Fruit fly (Drosophila melanogaster): ENCODE data around the gene HP1D3csd.

The HP1D3csd gene

dm6 chrX:19179696-19180255 is 10.2 kb upstream of the HP1D3csd start, which contains the start of the genes CG7556 and CG7453 (continued):
- TF ChIP-seq ac (GFP tag; optimal IDR thresholded peaks at IDR 0.05): no peak
- peak; percentile 82 for TF ChIP-seq shn (GFP tag; optimal IDR thresholded peaks at IDR 0.05)
- TF ChIP-seq Ets65A (GFP tag): peak; percentile 98
- TF ChIP-seq HLH4C (GFP tag; IDR thresholded peaks at IDR 0.05; ENCODE audit: partially characterized antibody): no peak
- TF ChIP-seq CG10209 (GFP tag; optimal IDR thresholded peaks at IDR 0.05): peak; percentile 65
- TF ChIP-seq cwo (GFP tag; optimal IDR thresholded peaks at IDR 0.05): peak; percentile 54
- no peak for TF ChIP-seq CG10959 (GFP tag; IDR thresholded peaks at IDR 0.05)
- TF ChIP-seq NFAT (GFP tag; IDR thresholded peaks at IDR 0.05): 0 out of 2 replicates have a peak, but pooled peaks have one; percentile 3
- no peak for TF ChIP-seq seq (GFP tag; IDR thresholded peaks at IDR 0.05)
- peak; percentile 32 for TF ChIP-seq CG4404 (GFP tag; IDR thresholded peaks at IDR 0.05)
- TF ChIP-seq sisA (GFP tag; IDR thresholded peaks at IDR 0.05): peak; percentile 54; the same call in 1 of the 2 replicates
- peak; percentile 63 for TF ChIP-seq D19A (tag; optimal IDR thresholded peaks at IDR 0.05)
- peak; percentile 59 for TF ChIP-seq CG10462 (GFP tag; optimal IDR thresholded peaks at IDR 0.05)
- TF ChIP-seq CG15479 (GFP tag; optimal IDR thresholded peaks at IDR 0.05): peak; percentile 31
- peak; percentile 7 for TF ChIP-seq kni (GFP tag; optimal IDR thresholded peaks at IDR 0.05)
- peak; percentile 8 for TF ChIP-seq CG9797 (GFP tag; optimal IDR thresholded peaks at IDR 0.05)
- peak; percentile 66 for TF ChIP-seq gro (GFP tag; optimal IDR thresholded peaks at IDR 0.05)
- TF ChIP-seq scrt (GFP tag; optimal IDR thresholded peaks at IDR 0.05): peak; percentile 28
- TF ChIP-seq Hsf (GFP tag; optimal IDR thresholded peaks at IDR 0.05): peak; percentile 78
- no peak; the same call in 1 of the 2 replicates for TF ChIP-seq Rx (GFP tag; IDR thresholded peaks at IDR 0.05)
- peak; percentile 32 for TF ChIP-seq CG7928 (GFP tag; optimal IDR thresholded peaks at IDR 0.05)
- TF ChIP-seq CG2129 (GFP tag; IDR thresholded peaks at IDR 0.05; ENCODE audit: partially characterized antibody): no peak
- no peak for TF ChIP-seq CG17612 (GFP tag; IDR thresholded peaks at IDR 0.05)
- peak; percentile 82 for TF ChIP-seq tx (GFP tag; optimal IDR thresholded peaks at IDR 0.05)
- TF ChIP-seq CG10147 (GFP tag; optimal IDR thresholded peaks at IDR 0.05): peak; percentile 68
- TF ChIP-seq slou (GFP tag; optimal IDR thresholded peaks at IDR 0.05): peak; percentile 41
- TF ChIP-seq cad (GFP tag; optimal IDR thresholded peaks at IDR 0.05): no peak
- TF ChIP-seq chm (GFP tag; IDR thresholded peaks at IDR 0.05): no peak
- no peak for TF ChIP-seq Poxn (GFP tag; IDR thresholded peaks at IDR 0.05)
- TF ChIP-seq CG12942 (GFP tag; optimal IDR thresholded peaks at IDR 0.05): peak; percentile 66
- TF ChIP-seq CG4424 (GFP tag; optimal IDR thresholded peaks at IDR 0.05): peak; percentile 79
- no peak for TF ChIP-seq tna (GFP tag; IDR thresholded peaks at IDR 0.05; ENCODE audit: partially characterized antibody)
- no peak for TF ChIP-seq CG10321 (GFP tag; IDR thresholded peaks at IDR 0.05)
- TF ChIP-seq z (GFP tag; IDR thresholded peaks at IDR 0.05): no peak
- TF ChIP-seq CG11696 (GFP tag; IDR thresholded peaks at IDR 0.05): no peak
- TF ChIP-seq ERR (GFP tag; optimal IDR thresholded peaks at IDR 0.05): no peak
- no peak for TF ChIP-seq pita (GFP tag; optimal IDR thresholded peaks at IDR 0.05)
- TF ChIP-seq fd102C (GFP tag; optimal IDR thresholded peaks at IDR 0.05): no peak
- TF ChIP-seq disco-r (GFP tag; optimal IDR thresholded peaks at IDR 0.05): peak; percentile 62
- no peak for TF ChIP-seq chinmo (GFP tag; IDR thresholded peaks at IDR 0.05; ENCODE audit: partially characterized antibody)
- TF ChIP-seq Hmr (GFP tag; optimal IDR thresholded peaks at IDR 0.05): peak; percentile 71
- no peak for TF ChIP-seq lov (optimal IDR thresholded peaks at IDR 0.05)
- TF ChIP-seq lov (GFP tag; IDR thresholded peaks at IDR 0.05): no peak
- TF ChIP-seq CG6813 (GFP tag; optimal IDR thresholded peaks at IDR 0.05): no peak
- no peak for TF ChIP-seq otp (GFP tag; IDR thresholded peaks at IDR 0.05)
- TF ChIP-seq aop (GFP tag; IDR thresholded peaks at IDR 0.05): no peak
- TF ChIP-seq bsh (GFP tag; optimal IDR thresholded peaks at IDR 0.05): peak in 1 of 2 experiments; percentile 64
- no peak for TF ChIP-seq Awh (GFP tag; IDR thresholded peaks at IDR 0.05)
- TF ChIP-seq CG8765 (GFP tag; IDR thresholded peaks at IDR 0.05): no peak
- peak; percentile 89 for TF ChIP-seq CG2120 (GFP tag; optimal IDR thresholded peaks at IDR 0.05)
- peak; percentile 54 for TF ChIP-seq Dref (GFP tag; IDR thresholded peaks at IDR 0.05)
